Worm (Caenorhabditis elegans): Measurements from ENCODE around the gene F22D3.4.

The F22D3.4 gene

DNA sequence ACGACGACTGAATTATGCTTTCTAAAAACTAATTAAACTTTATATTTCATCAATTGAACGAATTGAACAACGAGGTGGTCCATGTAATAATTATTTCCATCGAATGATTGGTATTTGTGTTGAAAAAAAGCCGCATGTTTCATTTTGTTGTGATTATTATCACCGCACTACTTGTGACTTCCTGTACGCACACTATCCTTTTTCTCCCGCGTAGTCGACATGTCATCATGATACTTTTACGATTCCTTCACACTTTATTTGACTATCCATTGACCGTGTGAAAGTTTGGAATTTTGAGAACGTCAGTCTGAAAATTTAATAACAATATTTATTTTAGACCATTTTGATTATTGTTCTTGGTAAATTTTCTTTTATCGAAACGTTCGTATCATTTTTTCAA is at the start of gene F22D3.4:
Gene F22D3.4, minus strand, starts transcription at position 1 of the 400 bp plus-strand sequence.
- TF ChIP-seq med-1 (GFP tag; optimal IDR thresholded peaks at IDR 0.05; ENCODE audit: insufficient read depth), result no peak
- TF ChIP-seq T22C8.4 (GFP tag; IDR thresholded peaks at IDR 0.05), result no peak
- TF ChIP-seq cog-1 (tag; optimal IDR thresholded peaks at IDR 0.05), result no peak

DNA sequence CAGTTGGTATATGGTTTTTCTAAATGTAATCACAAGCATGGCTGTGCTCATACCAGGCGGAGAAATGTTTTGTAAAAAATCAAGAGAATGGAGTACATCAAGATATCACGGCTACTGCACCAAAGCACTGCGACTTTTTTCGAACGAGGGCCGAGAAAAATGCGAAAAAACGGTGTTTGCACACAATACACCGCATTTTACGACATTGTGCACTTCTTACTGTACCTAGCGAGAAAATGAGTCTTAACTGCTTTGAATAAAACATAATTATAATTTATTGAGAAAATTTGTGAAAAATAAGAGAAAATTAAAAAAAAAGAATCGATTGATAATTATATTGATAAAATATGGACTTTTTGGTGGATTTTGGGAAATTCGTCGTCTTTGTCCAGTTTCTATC is 48.3 kb upstream of the F22D3.4 start:
- no peak for TF ChIP-seq T22C8.4 (GFP tag; IDR thresholded peaks at IDR 0.05)
- TF ChIP-seq klf-2 (GFP tag; conservative IDR thresholded peaks at IDR 0.05), result no peak
- TF ChIP-seq med-1 (GFP tag; optimal IDR thresholded peaks at IDR 0.05; ENCODE audit: insufficient read depth), result no peak
- no peak for TF ChIP-seq ref-1 (GFP tag; conservative IDR thresholded peaks at IDR 0.05)

- TF ChIP-seq T22C8.4 (GFP tag; IDR thresholded peaks at IDR 0.05), result no peak
- no peak for TF ChIP-seq ztf-23 (GFP tag; IDR thresholded peaks at IDR 0.05)
- no peak for TF ChIP-seq ztf-29 (GFP tag; IDR thresholded peaks at IDR 0.05)
- TF ChIP-seq flt-1 (GFP tag; IDR thresholded peaks at IDR 0.05), result no peak
- no peak for TF ChIP-seq tab-1 (GFP tag; IDR thresholded peaks at IDR 0.05)
- no peak for TF ChIP-seq cog-1 (tag; optimal IDR thresholded peaks at IDR 0.05)
- TF ChIP-seq med-1 (GFP tag; optimal IDR thresholded peaks at IDR 0.05; ENCODE audit: insufficient read depth), result no peak
- TF ChIP-seq klf-2 (GFP tag; conservative IDR thresholded peaks at IDR 0.05), result no peak
- TF ChIP-seq ref-1 (GFP tag; conservative IDR thresholded peaks at IDR 0.05), result no peak
Observed at ce11 chrII:6974011-6974410, 46.6 kb upstream of the F22D3.4 start.

ce11 chrII:6973501-6973900 is 46.1 kb upstream of the F22D3.4 start, which contains the start of gene sod-1:
TSS of gene sod-1 (minus strand) at chrII:6973887.
- TF ChIP-seq ztf-29 (GFP tag; IDR thresholded peaks at IDR 0.05) (no peak), klf-2 (GFP tag; conservative IDR thresholded peaks at IDR 0.05) (no peak), med-1 (GFP tag; optimal IDR thresholded peaks at IDR 0.05; ENCODE audit: insufficient read depth) (no peak), ref-1 (GFP tag; conservative IDR thresholded peaks at IDR 0.05) (no peak), ztf-23 (GFP tag; IDR thresholded peaks at IDR 0.05) (no peak), T22C8.4 (GFP tag; IDR thresholded peaks at IDR 0.05) (no peak), cog-1 (tag; optimal IDR thresholded peaks at IDR 0.05) (no peak), flt-1 (GFP tag; IDR thresholded peaks at IDR 0.05) (no peak), tab-1 (GFP tag; IDR thresholded peaks at IDR 0.05) (no peak)

DNA sequence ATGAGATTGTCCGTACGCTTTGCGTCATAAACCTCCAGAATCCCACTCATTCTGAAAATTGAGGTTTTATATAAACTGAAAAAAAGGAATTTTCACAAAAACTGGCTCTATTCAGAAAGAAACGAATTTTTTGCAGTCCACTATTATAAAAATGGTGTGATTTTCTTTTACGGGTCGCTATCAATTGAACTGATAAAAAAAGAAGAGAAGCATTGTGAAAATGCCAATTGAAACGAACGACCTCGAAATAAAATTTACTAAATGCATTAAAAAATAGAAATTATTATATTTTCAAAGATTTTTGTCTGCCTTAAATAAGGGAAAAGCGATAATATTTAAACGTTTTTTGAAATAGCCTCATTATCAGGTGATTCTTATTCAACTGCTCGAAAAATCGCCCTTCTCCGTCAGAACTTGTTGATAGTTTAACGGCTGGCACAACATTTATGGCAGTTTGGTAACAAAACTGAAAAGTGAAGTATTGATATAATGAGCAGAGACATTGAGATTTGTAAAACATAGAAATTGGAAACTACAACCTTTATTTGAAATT is 44.9 kb upstream of the F22D3.4 start, which contains the start of gene art-1:
Gene art-1, minus strand, starts transcription at position 51 of the 553 bp plus-strand sequence.
- TF ChIP-seq flt-1 (GFP tag; IDR thresholded peaks at IDR 0.05) (no peak), ztf-23 (GFP tag; IDR thresholded peaks at IDR 0.05) (no peak), med-1 (GFP tag; optimal IDR thresholded peaks at IDR 0.05; ENCODE audit: insufficient read depth) (no peak), klf-2 (GFP tag; conservative IDR thresholded peaks at IDR 0.05) (no peak), ref-1 (GFP tag; conservative IDR thresholded peaks at IDR 0.05) (no peak), cog-1 (tag; optimal IDR thresholded peaks at IDR 0.05) (no peak), T22C8.4 (GFP tag; IDR thresholded peaks at IDR 0.05) (no peak), tab-1 (GFP tag; IDR thresholded peaks at IDR 0.05) (no peak), ztf-29 (GFP tag; IDR thresholded peaks at IDR 0.05) (no peak)

DNA sequence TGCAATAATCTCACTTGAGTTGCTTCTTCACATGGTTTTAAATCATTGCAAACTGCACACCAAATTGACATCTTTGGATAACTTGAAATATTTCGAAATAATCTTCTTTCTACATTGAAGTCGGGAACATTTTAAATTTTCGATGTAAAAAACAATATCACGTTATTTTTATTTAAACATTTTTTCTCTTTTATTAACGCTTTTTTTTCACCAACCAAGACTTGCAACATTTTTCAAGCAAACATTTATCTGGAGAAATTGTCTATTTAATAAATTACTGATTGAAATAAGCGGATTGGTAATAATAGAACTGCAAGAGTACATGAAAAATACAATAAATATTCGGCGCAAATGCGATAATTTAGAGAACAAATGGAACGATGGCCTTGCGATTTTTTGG is 43.1 kb upstream of the F22D3.4 start, which contains the start of gene C15F1.5:
Gene C15F1.5, minus strand, starts transcription at position 101 of the 400 bp plus-strand sequence.
- TF ChIP-seq tab-1 (GFP tag; IDR thresholded peaks at IDR 0.05) (no peak), cog-1 (tag; optimal IDR thresholded peaks at IDR 0.05) (no peak), klf-2 (GFP tag; conservative IDR thresholded peaks at IDR 0.05) (no peak), ztf-23 (GFP tag; IDR thresholded peaks at IDR 0.05) (no peak), ztf-29 (GFP tag; IDR thresholded peaks at IDR 0.05) (no peak), T22C8.4 (GFP tag; IDR thresholded peaks at IDR 0.05) (no peak), flt-1 (GFP tag; IDR thresholded peaks at IDR 0.05) (no peak), ref-1 (GFP tag; conservative IDR thresholded peaks at IDR 0.05) (no peak), med-1 (GFP tag; optimal IDR thresholded peaks at IDR 0.05; ENCODE audit: insufficient read depth) (no peak)

DNA sequence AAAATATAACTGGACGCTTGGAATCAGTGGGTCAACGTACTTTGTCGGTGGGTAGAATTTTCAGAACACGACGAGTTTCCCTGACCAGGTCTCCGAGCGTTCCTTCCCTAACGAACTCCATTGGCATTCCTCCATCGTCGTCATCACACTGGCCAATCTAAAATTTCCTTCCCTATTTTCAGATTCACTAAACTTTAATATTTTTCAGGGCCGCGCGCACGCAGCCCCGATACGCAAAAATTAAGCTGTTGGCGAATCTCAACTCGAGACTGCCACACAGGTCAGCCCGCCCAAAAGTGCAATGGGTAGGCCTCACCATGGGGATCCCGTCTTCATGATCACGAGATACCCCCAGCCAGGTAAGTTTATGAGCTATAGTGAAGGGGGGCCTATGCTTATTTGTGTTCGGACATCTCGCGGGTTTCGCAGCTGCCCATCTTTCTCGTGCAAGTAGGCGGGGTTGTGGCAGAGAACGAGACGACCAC is 40.8 kb upstream of the F22D3.4 start:
- TF ChIP-seq flt-1 (GFP tag; IDR thresholded peaks at IDR 0.05), result peak; percentile 68
- TF ChIP-seq tab-1 (GFP tag; IDR thresholded peaks at IDR 0.05), result no peak
- TF ChIP-seq ref-1 (GFP tag; conservative IDR thresholded peaks at IDR 0.05), result peak; percentile 4; the same call in 1 of the 2 replicates

ce11 chrII:6967618-6968017 is 40.2 kb upstream of the F22D3.4 start, which contains the start of gene eif-2Bgamma:
TSS of gene eif-2Bgamma (minus strand) at chrII:6967648.
- TF ChIP-seq klf-2 (GFP tag; conservative IDR thresholded peaks at IDR 0.05), result no peak
- TF ChIP-seq flt-1 (GFP tag; IDR thresholded peaks at IDR 0.05), result no peak
- no peak for TF ChIP-seq med-1 (GFP tag; optimal IDR thresholded peaks at IDR 0.05; ENCODE audit: insufficient read depth)
- TF ChIP-seq cog-1 (tag; optimal IDR thresholded peaks at IDR 0.05), result no peak
- no peak for TF ChIP-seq ref-1 (GFP tag; conservative IDR thresholded peaks at IDR 0.05)
- TF ChIP-seq tab-1 (GFP tag; IDR thresholded peaks at IDR 0.05), result no peak
- TF ChIP-seq ztf-29 (GFP tag; IDR thresholded peaks at IDR 0.05), result no peak
- TF ChIP-seq ztf-23 (GFP tag; IDR thresholded peaks at IDR 0.05), result no peak
- TF ChIP-seq T22C8.4 (GFP tag; IDR thresholded peaks at IDR 0.05), result no peak

- no peak for TF ChIP-seq tab-1 (GFP tag; IDR thresholded peaks at IDR 0.05)
- TF ChIP-seq ztf-29 (GFP tag; IDR thresholded peaks at IDR 0.05), result no peak
- no peak for TF ChIP-seq klf-2 (GFP tag; conservative IDR thresholded peaks at IDR 0.05)
- no peak for TF ChIP-seq med-1 (GFP tag; optimal IDR thresholded peaks at IDR 0.05; ENCODE audit: insufficient read depth)
- TF ChIP-seq flt-1 (GFP tag; IDR thresholded peaks at IDR 0.05), result no peak
- no peak for TF ChIP-seq cog-1 (tag; optimal IDR thresholded peaks at IDR 0.05)
- no peak for TF ChIP-seq ztf-23 (GFP tag; IDR thresholded peaks at IDR 0.05)
- no peak for TF ChIP-seq T22C8.4 (GFP tag; IDR thresholded peaks at IDR 0.05)
Observed at ce11 chrII:6965573-6965972, 38.2 kb upstream of the F22D3.4 start, which contains the start of gene tra-2. TSS of gene tra-2 (minus strand) at chrII:6965673.

DNA sequence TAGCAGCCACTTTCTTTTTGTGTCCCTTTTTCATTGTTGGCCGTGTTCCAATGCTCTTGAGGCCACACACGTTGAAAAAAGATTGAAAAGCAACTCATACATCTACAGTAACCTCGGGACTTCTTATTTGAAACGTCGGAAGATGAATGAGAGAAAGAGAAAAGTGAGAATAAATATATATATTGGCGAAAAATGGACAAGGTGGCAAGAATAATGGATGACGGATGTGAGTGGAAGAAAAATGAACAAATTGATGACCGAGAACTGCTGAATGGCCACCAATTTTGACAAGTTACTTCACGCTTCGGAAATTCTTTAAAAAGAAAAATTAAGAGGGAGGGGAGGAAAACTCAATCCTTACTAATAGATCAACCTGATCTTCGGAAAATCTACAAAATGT is 30.7 kb upstream of the F22D3.4 start:
- TF ChIP-seq flt-1 (GFP tag; IDR thresholded peaks at IDR 0.05), result no peak
- TF ChIP-seq T22C8.4 (GFP tag; IDR thresholded peaks at IDR 0.05), result no peak
- no peak for TF ChIP-seq tab-1 (GFP tag; IDR thresholded peaks at IDR 0.05)
- no peak for TF ChIP-seq klf-2 (GFP tag; conservative IDR thresholded peaks at IDR 0.05)
- no peak for TF ChIP-seq ref-1 (GFP tag; conservative IDR thresholded peaks at IDR 0.05)
- TF ChIP-seq med-1 (GFP tag; optimal IDR thresholded peaks at IDR 0.05; ENCODE audit: insufficient read depth), result no peak
- TF ChIP-seq ztf-23 (GFP tag; IDR thresholded peaks at IDR 0.05), result no peak
- TF ChIP-seq cog-1 (tag; optimal IDR thresholded peaks at IDR 0.05), result no peak
- no peak for TF ChIP-seq ztf-29 (GFP tag; IDR thresholded peaks at IDR 0.05)
